Fruit fly (Drosophila melanogaster) whole organism, pupa: ENCODE results near the gene Hrb98DE.

ENCODE experiments used
- CG10348 ChIP-seq: fragments of 200-800 bp; sonication (Bioruptor generic); IDR thresholded peaks from 2 replicates; pipeline ENCODE4 v1.3.6; 2022; ENCODE audit warnings: missing biosample characterization, missing genetic modification characterization
- CG32121 ChIP-seq: fragments of 200-800 bp; sonication (Bioruptor generic); IDR thresholded peaks from 2 replicates; pipeline ENCODE4 v1.3.6; 2022; ENCODE audit warnings: missing biosample characterization, missing genetic modification characterization
- CG8159 ChIP-seq: fragments of 200-800 bp; sonication (Bioruptor generic); optimal IDR thresholded peaks from 3 replicates; lab custom pipeline; 2018; ENCODE audit warnings: missing biosample characterization, mild to moderate bottlenecking, missing genetic modification characterization, moderate library complexity
- Pif1A ChIP-seq: fragments of 200-800 bp; sonication (Bioruptor generic); optimal IDR thresholded peaks from 3 replicates; lab custom pipeline; 2016; ENCODE audit warnings: missing biosample characterization, missing genetic modification characterization
- Pif1B ChIP-seq: fragments of 200-800 bp; sonication (Bioruptor generic); optimal IDR thresholded peaks from 3 replicates; lab custom pipeline; 2016; ENCODE audit warnings: missing biosample characterization, missing genetic modification characterization

DNA sequence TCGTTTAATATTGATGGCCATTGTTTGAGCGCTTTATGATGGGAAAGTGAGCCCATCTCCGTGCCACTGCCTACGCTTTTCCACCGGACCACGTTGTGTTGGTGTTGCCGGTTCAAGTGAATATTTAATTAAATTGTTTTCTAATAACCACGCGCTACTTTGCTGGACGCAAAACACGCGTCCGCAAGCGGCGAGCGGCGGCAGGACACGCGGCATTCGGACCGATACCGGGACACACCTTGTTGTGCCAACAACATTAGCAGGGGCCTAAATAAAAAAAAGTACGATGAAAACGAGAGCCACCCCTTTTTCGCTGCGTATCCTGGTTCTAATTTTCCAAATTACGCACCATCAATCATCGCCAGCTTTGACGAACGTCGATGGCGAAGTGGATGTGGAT lies 3.8 kb upstream of the Hrb98DE start:
- TF ChIP-seq CG32121 (GFP tag; lab: Robert Waterston, UW) (no peak), Pif1B (no peak), CG8159 (tag; lab: Kevin White, UChicago) (no peak), CG10348 (no peak), Pif1A (GFP tag; lab: Kevin White, UChicago) (no peak)
